Fruit fly (Drosophila melanogaster) whole organism, wandering third instar larva: ENCODE data around the gene Als2.

Experiments used
- CG32264 ChIP-seq: fragments of 200-800 bp; sonication (Bioruptor generic); optimal IDR thresholded peaks from 2 replicates; lab custom pipeline; 2016; ENCODE audit warnings: missing biosample characterization, missing genetic modification characterization
- CG9705 ChIP-seq: fragments of 200-800 bp; sonication (Bioruptor generic); optimal IDR thresholded peaks from 2 replicates; lab custom pipeline; 2018; ENCODE audit warnings: missing biosample characterization, mild to moderate bottlenecking, missing genetic modification characterization
- CrebA ChIP-seq: fragments of 200-800 bp; sonication (Bioruptor generic); optimal IDR thresholded peaks from 2 replicates; lab custom pipeline; 2016; ENCODE audit warnings: missing biosample characterization, mild to moderate bottlenecking, missing genetic modification characterization, borderline replicate concordance
- Dfd ChIP-seq: fragments of >200 bp; optimal IDR thresholded peaks from 2 replicates; lab custom pipeline; 2017; ENCODE audit warnings: missing biosample characterization, missing genetic modification characterization
- Dif ChIP-seq: fragments of 200-275, 200-300 bp; sonication (Bioruptor generic); optimal IDR thresholded peaks from 2 replicates; lab custom pipeline; 2018; ENCODE audit warnings: missing biosample characterization, missing genetic modification characterization; ENCODE audit not compliant: partially characterized antibody
- GATAd ChIP-seq: sonication (Bioruptor generic); optimal IDR thresholded peaks from 2 replicates; lab custom pipeline; 2016; ENCODE audit warnings: missing biosample characterization, missing genetic modification characterization
- HLH106 ChIP-seq: fragments of 200-800 bp; optimal IDR thresholded peaks from 3 replicates; lab custom pipeline; 2019; ENCODE audit warnings: missing biosample characterization, mild to moderate bottlenecking, missing genetic modification characterization, moderate library complexity
- Hnf4 ChIP-seq: fragments of 200-800 bp; sonication (Bioruptor generic); optimal IDR thresholded peaks from 2 replicates; lab custom pipeline; 2016; ENCODE audit warnings: missing biosample characterization, mild to moderate bottlenecking, missing genetic modification characterization
- Hr83 ChIP-seq: fragments of 200-300 bp; sonication (Bioruptor generic); optimal IDR thresholded peaks from 2 replicates; lab custom pipeline; 2016; ENCODE audit warnings: missing biosample characterization, mild to moderate bottlenecking, missing genetic modification characterization, moderate library complexity; ENCODE audit not compliant: poor library complexity, severe bottlenecking
- Jra ChIP-seq: sonication (Bioruptor generic); optimal IDR thresholded peaks from 2 replicates; lab custom pipeline; 2016; ENCODE audit warnings: missing biosample characterization, missing genetic modification characterization
- Mio ChIP-seq: sonication (Bioruptor generic); optimal IDR thresholded peaks from 2 replicates; lab custom pipeline; 2016; ENCODE audit warnings: missing biosample characterization, missing genetic modification characterization
- Myc ChIP-seq: fragments of >200 bp; optimal IDR thresholded peaks from 2 replicates; lab custom pipeline; 2017
- OdsH ChIP-seq: fragments of 200-800 bp; sonication (Bioruptor generic); optimal IDR thresholded peaks from 2 replicates; lab custom pipeline; 2016; ENCODE audit warnings: missing biosample characterization, mild to moderate bottlenecking, missing genetic modification characterization
- Rel ChIP-seq, 2 experiments: fragments of 200-800 bp; sonication (Bioruptor generic) in 1 of 2; optimal IDR thresholded peaks; 2 replicates in 1 of 2; 3 replicates in 1 of 2; lab custom pipeline; 2016 to 2019; ENCODE audit warnings: mild to moderate bottlenecking in 2 of 2, missing biosample characterization in 2 of 2, missing genetic modification characterization in 2 of 2, moderate library complexity in 1 of 2
- brk ChIP-seq: fragments of 200-800 bp; sonication (Bioruptor generic); optimal IDR thresholded peaks from 2 replicates; lab custom pipeline; 2016; ENCODE audit warnings: missing biosample characterization, mild to moderate bottlenecking, missing genetic modification characterization
- dl ChIP-seq, 2 experiments: fragments of 175-275, 200-275 bp in 1 of 2; fragments of 200-275 bp in 1 of 2; sonication (Bioruptor generic); optimal IDR thresholded peaks; lab custom pipeline; 2018; ENCODE audit warnings: mild to moderate bottlenecking in 2 of 2, missing biosample characterization in 2 of 2, missing genetic modification characterization in 2 of 2, moderate library complexity in 2 of 2; ENCODE audit not compliant: partially characterized antibody in 2 of 2, insufficient read depth in 1 of 2
- dmrt93B ChIP-seq: fragments of 200-800 bp; sonication (Bioruptor generic); optimal IDR thresholded peaks from 2 replicates; lab custom pipeline; 2018; ENCODE audit warnings: missing biosample characterization, mild to moderate bottlenecking, missing genetic modification characterization
- dsf ChIP-seq: sonication (Bioruptor generic); optimal IDR thresholded peaks from 2 replicates; lab custom pipeline; 2016; ENCODE audit warnings: missing biosample characterization, missing genetic modification characterization, borderline replicate concordance
- ey ChIP-seq: fragments of 200-800 bp; sonication (Bioruptor generic); optimal IDR thresholded peaks from 2 replicates; lab custom pipeline; 2016; ENCODE audit warnings: missing biosample characterization, missing genetic modification characterization
- foxo ChIP-seq, 2 experiments: fragments of 200-800 bp; sonication (Bioruptor generic); optimal IDR thresholded peaks; 2 replicates in 1 of 2; 3 replicates in 1 of 2; lab custom pipeline; 2016 to 2017; ENCODE audit warnings: missing biosample characterization in 2 of 2, missing genetic modification characterization in 2 of 2
- fru ChIP-seq: fragments of 200-800 bp; sonication (Bioruptor generic); optimal IDR thresholded peaks from 3 replicates; lab custom pipeline; 2016; ENCODE audit warnings: missing biosample characterization, mild to moderate bottlenecking, missing genetic modification characterization
- h ChIP-seq: fragments of 200-800 bp; sonication (Bioruptor generic); optimal IDR thresholded peaks from 3 replicates; lab custom pipeline; 2016; ENCODE audit warnings: missing biosample characterization, mild to moderate bottlenecking, missing genetic modification characterization
- lola ChIP-seq: fragments of >200 bp; optimal IDR thresholded peaks from 2 replicates; lab custom pipeline; 2017; ENCODE audit warnings: missing biosample characterization, missing genetic modification characterization
- pan ChIP-seq: fragments of >200 bp; optimal IDR thresholded peaks from 2 replicates; lab custom pipeline; 2017
- psq ChIP-seq: fragments of 200-800 bp; sonication (Bioruptor generic); optimal IDR thresholded peaks from 3 replicates; lab custom pipeline; 2017; ENCODE audit warnings: missing biosample characterization, mild to moderate bottlenecking, missing genetic modification characterization, moderate library complexity
- rgr ChIP-seq: fragments of 200-800 bp; sonication (Bioruptor generic); optimal IDR thresholded peaks from 3 replicates; lab custom pipeline; 2016; ENCODE audit warnings: missing biosample characterization, mild to moderate bottlenecking, missing genetic modification characterization
- sage ChIP-seq: fragments of 200-800 bp; sonication (Bioruptor generic); optimal IDR thresholded peaks from 2 replicates; lab custom pipeline; 2016; ENCODE audit warnings: missing biosample characterization, mild to moderate bottlenecking, missing genetic modification characterization
- sv ChIP-seq: fragments of 200-800 bp; sonication (Bioruptor generic); optimal IDR thresholded peaks from 3 replicates; lab custom pipeline; 2016; ENCODE audit warnings: missing biosample characterization, missing genetic modification characterization
- tai ChIP-seq: sonication (Bioruptor generic); optimal IDR thresholded peaks from 2 replicates; lab custom pipeline; 2016; ENCODE audit warnings: missing biosample characterization, missing genetic modification characterization
- woc ChIP-seq: sonication (Bioruptor generic); optimal IDR thresholded peaks from 2 replicates; lab custom pipeline; 2016; ENCODE audit warnings: missing biosample characterization, mild to moderate bottlenecking, missing genetic modification characterization

The Als2 gene

DNA sequence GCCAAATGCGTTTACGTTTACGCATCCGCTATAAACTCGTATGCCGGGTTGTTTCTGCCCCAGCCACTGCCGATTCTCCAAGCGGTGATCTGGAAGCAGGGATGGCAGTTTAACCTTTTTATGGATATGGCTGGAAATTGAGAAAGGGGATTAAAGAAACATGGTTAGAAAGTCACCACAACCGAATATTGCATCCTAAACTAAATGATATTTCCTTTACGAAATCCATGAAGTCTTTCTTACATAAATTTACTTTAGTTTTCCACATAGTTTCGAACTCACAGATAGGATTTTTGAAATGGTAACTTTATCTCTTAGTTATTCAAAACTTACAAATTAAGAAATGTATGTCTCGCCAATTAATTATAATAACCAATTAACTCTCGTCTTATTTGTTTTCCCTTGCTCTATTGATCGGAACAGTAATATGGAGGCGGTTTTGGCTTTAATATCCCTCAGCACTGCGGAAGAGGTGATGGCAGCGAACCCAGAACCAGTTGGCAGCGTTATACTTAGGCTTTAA, 9.1 kb upstream of the Als2 start:
- no peak for TF ChIP-seq OdsH (GFP tag; lab: Kevin White, UChicago)
- TF ChIP-seq CG9705, result no peak
- TF ChIP-seq fru (GFP tag; lab: Kevin White, UChicago), result no peak
- no peak for TF ChIP-seq dsf
- TF ChIP-seq dmrt93B (GFP tag; lab: Kevin White, UChicago), result no peak
- TF ChIP-seq Myc (lab: Kevin White, UChicago), result peak; percentile 58
- peak; percentile 62 for TF ChIP-seq woc (GFP tag; lab: Kevin White, UChicago)
- TF ChIP-seq CG32264 (GFP tag; lab: Kevin White, UChicago), result no peak
- TF ChIP-seq ey, result no peak

- TF ChIP-seq lola (no peak), brk (no peak), GATAd (GFP tag; lab: Kevin White, UChicago) (no peak), CrebA (GFP tag; lab: Kevin White, UChicago) (no peak), Hr83 (GFP tag; lab: Kevin White, UChicago) (no peak), foxo (GFP tag; optimal IDR thresholded peaks at IDR 0.05; lab: Kevin White, UChicago) (peak in 1 of 2 experiments; percentile 1), Mio (GFP tag; lab: Kevin White, UChicago) (no peak)
Observed at dm6 chr3L:21685753-21686152, 6.2 kb upstream of the Als2 start.

DNA sequence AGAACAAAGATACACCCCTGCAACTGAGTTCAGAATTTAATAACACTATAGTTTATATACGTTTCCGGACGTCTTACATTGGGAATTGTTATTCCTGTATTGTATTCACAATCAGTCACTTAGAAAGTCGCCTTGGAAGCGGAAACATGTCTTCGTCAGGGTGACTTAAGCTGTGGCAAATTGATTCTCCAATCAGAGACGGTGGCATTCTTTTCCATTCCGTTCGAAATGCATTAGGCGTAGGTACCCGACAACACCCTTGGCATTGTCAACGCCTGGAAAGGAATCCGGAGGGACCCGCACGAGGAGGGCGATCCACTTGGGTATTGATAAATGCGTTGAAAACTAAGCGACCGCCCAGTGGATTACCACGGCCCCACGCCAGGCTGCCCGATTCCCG, 4.4 kb upstream of the Als2 start, which contains the start of gene Sfp78E:
Gene Sfp78E, minus strand, starts transcription at position 101 of the 400 bp plus-strand sequence.
- TF ChIP-seq GATAd (GFP tag; lab: Kevin White, UChicago) (no peak), foxo (GFP tag; optimal IDR thresholded peaks at IDR 0.05; lab: Kevin White, UChicago) (no peak), Hr83 (GFP tag; lab: Kevin White, UChicago) (no peak), OdsH (GFP tag; lab: Kevin White, UChicago) (no peak), rgr (GFP tag; lab: Kevin White, UChicago) (no peak), Jra (GFP tag; lab: Kevin White, UChicago) (no peak), Mio (GFP tag; lab: Kevin White, UChicago) (no peak), dsf (no peak), Rel (GFP tag; optimal IDR thresholded peaks at IDR 0.05; lab: Kevin White, UChicago) (no peak), Rel (tag; optimal IDR thresholded peaks at IDR 0.05; lab: Kevin White, UChicago) (no peak), tai (GFP tag; lab: Kevin White, UChicago) (no peak), ey (no peak), psq (GFP tag; lab: Kevin White, UChicago) (no peak), dmrt93B (GFP tag; lab: Kevin White, UChicago) (no peak), sage (GFP tag; lab: Kevin White, UChicago) (no peak), Hnf4 (GFP tag; lab: Kevin White, UChicago) (no peak), Dfd (GFP tag; lab: Kevin White, UChicago) (no peak), HLH106 (tag; lab: Kevin White, UChicago) (no peak)

dm6 chr3L:21671839-21672238, 7.7 kb downstream of the Als2 start, which contains the start of gene CG11249:
CG11249 (plus strand) TSS chr3L:21672139.
- no peak for TF ChIP-seq dmrt93B (GFP tag; lab: Kevin White, UChicago)
- no peak for TF ChIP-seq sage (GFP tag; lab: Kevin White, UChicago)
- TF ChIP-seq pan (lab: Kevin White, UChicago), result no peak
- no peak for TF ChIP-seq GATAd (GFP tag; lab: Kevin White, UChicago)
- TF ChIP-seq rgr (GFP tag; lab: Kevin White, UChicago), result no peak
- TF ChIP-seq sv, result no peak
- no peak for TF ChIP-seq Hnf4 (GFP tag; lab: Kevin White, UChicago)
- no peak for TF ChIP-seq h
- no peak for TF ChIP-seq Mio (GFP tag; lab: Kevin White, UChicago)
- no peak for TF ChIP-seq Dif (GFP tag; lab: Kevin White, UChicago)
- TF ChIP-seq Hr83 (GFP tag; lab: Kevin White, UChicago), result no peak
- TF ChIP-seq CG32264 (GFP tag; lab: Kevin White, UChicago), result no peak
- TF ChIP-seq Myc (lab: Kevin White, UChicago), result no peak
- TF ChIP-seq Dfd (GFP tag; lab: Kevin White, UChicago), result no peak
- no peak for TF ChIP-seq dl (GFP tag; optimal IDR thresholded peaks at IDR 0.05; lab: Kevin White, UChicago; ENCODE audit: insufficient read depth in 1 of 2, partially characterized antibody in 2 of 2)
- TF ChIP-seq, all 38 proteins: peak for 0
